Worm (Caenorhabditis elegans): ENCODE results near the gene spp-6.

DNA sequence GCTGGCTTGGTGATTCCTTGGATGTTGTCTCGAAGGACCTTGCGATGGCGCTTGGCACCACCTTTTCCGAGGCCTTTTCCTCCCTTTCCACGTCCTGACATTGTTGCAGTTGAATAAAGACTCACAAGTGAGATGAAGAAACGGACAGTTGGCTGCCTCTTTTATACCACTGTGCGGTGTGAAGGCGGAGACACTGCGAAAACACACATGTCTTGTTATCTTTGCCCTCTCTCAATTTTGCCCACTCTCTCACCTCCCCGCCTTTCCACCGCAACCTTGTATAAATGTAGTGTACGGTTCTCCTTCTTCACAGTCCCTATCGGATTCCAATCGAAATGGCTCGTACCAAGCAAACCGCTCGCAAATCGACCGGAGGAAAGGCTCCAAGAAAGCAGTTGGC lies 7.4 kb upstream of the spp-6 start, which contains the start of the genes his-38 and his-40:
- TF ChIP-seq elt-3 (tag; optimal IDR thresholded peaks at IDR 0.05) = no peak
- TF ChIP-seq fos-1 (tag; optimal IDR thresholded peaks at IDR 0.05) = no peak
- no peak for TF ChIP-seq lsy-12 (tag; optimal IDR thresholded peaks at IDR 0.05)
- TF ChIP-seq nhr-12 (tag; optimal IDR thresholded peaks at IDR 0.05) = no peak
- TF ChIP-seq nhr-25 (tag; optimal IDR thresholded peaks at IDR 0.05) = no peak
- TF ChIP-seq lin-39 (tag; optimal IDR thresholded peaks at IDR 0.05) = no peak
- TF ChIP-seq R02D3.7 (tag; optimal IDR thresholded peaks at IDR 0.05) = no peak
- no peak for TF ChIP-seq eor-1 (tag; optimal IDR thresholded peaks at IDR 0.05)
- no peak for TF ChIP-seq nhr-28 (tag; optimal IDR thresholded peaks at IDR 0.05)
- TF ChIP-seq elt-1 (tag; optimal IDR thresholded peaks at IDR 0.05) = no peak

All from whole organism, L3 larva.